Worm (Caenorhabditis elegans) whole organism, L1 larva: ENCODE data around the gene wrt-4.

Experiments used
- blmp-1 ChIP-seq: fragments of 150-350 bp; optimal IDR thresholded peaks from 2 replicates; lab custom pipeline; 2014; ENCODE audit warnings: missing biosample characterization, missing genetic modification characterization
- ces-1 ChIP-seq: fragments of 150-350 bp; optimal IDR thresholded peaks from 2 replicates; lab custom pipeline; 2014; ENCODE audit warnings: missing biosample characterization, missing genetic modification reagents, missing genetic modification characterization
- efl-1 ChIP-seq, 4 experiments: fragments of 150-350 bp; optimal IDR thresholded peaks in 3 of 4; peaks in 1 of 4; 1 replicate in 1 of 4; 2 replicates in 3 of 4; lab custom pipeline; 2014; ENCODE audit warnings: missing biosample characterization in 2 of 4, missing genetic modification characterization in 2 of 4, missing genetic modification reagents in 2 of 4
- egl-27 ChIP-seq, 2 experiments: fragments of 150-350 bp in 1 of 2; sonication (generic microtip); optimal IDR thresholded peaks; 3 replicates each; lab custom pipeline; 2017 to 2018; ENCODE audit warnings: missing biosample characterization in 2 of 2, missing genetic modification characterization in 2 of 2, missing genetic modification reagents in 2 of 2
- elt-2 ChIP-seq: sonication (generic microtip); optimal IDR thresholded peaks from 2 replicates; lab custom pipeline; 2016; ENCODE audit warnings: missing genetic modification characterization, mild to moderate bottlenecking, inconsistent platforms, missing compliant biosample characterization, missing genetic modification reagents
- elt-3 ChIP-seq, 6 experiments: fragments of 150-350 bp in 1 of 6; sonication (generic microtip); optimal IDR thresholded peaks; 2 replicates each; lab custom pipeline; 2017 to 2018; ENCODE audit warnings: missing biosample characterization in 6 of 6, missing genetic modification characterization in 6 of 6, inconsistent platforms in 1 of 6
- fkh-4 ChIP-seq: sonication (generic microtip); optimal IDR thresholded peaks from 2 replicates; lab custom pipeline; 2016; ENCODE audit warnings: missing compliant biosample characterization, missing genetic modification characterization, borderline replicate concordance
- grh-1 ChIP-seq: fragments of 200-800 bp; sonication (Bioruptor generic); IDR thresholded peaks from 2 replicates; pipeline ENCODE4 v1.3.6; 2022; ENCODE audit warnings: missing genetic modification reagents, missing genetic modification characterization, missing compliant biosample characterization
- lin-13 ChIP-seq: fragments of 150-350 bp; optimal IDR thresholded peaks from 2 replicates; lab custom pipeline; 2014; ENCODE audit warnings: missing biosample characterization, missing genetic modification reagents, missing genetic modification characterization
- lin-14 ChIP-seq: fragments of 200-800 bp; sonication (Bioruptor generic); optimal IDR thresholded peaks from 2 replicates; lab custom pipeline; 2018; ENCODE audit warnings: mild to moderate bottlenecking, missing genetic modification characterization, moderate library complexity, missing compliant biosample characterization
- lin-35 ChIP-seq, 2 experiments: fragments of 150-350 bp; optimal IDR thresholded peaks; 2 replicates each; lab custom pipeline; 2014; ENCODE audit warnings: missing biosample characterization in 2 of 2, missing genetic modification characterization in 2 of 2, missing genetic modification reagents in 2 of 2
- lsy-2 ChIP-seq, 2 experiments: fragments of 150-350 bp; optimal IDR thresholded peaks; 2 replicates each; lab custom pipeline; 2014; ENCODE audit warnings: missing biosample characterization in 2 of 2, missing genetic modification characterization in 2 of 2
- mdl-1 ChIP-seq, 2 experiments: fragments of 150-350 bp; optimal IDR thresholded peaks; 2 replicates each; lab custom pipeline; 2014 to 2017; ENCODE audit warnings: missing biosample characterization in 2 of 2, missing genetic modification characterization in 2 of 2, inconsistent platforms in 1 of 2
- mep-1 ChIP-seq: fragments of 150-350 bp; optimal IDR thresholded peaks from 2 replicates; lab custom pipeline; 2014; ENCODE audit warnings: missing biosample characterization, missing genetic modification characterization
- nhr-12 ChIP-seq: sonication (generic microtip); optimal IDR thresholded peaks from 2 replicates; lab custom pipeline; 2017; ENCODE audit warnings: missing biosample characterization, missing genetic modification characterization
- nhr-19 ChIP-seq: fragments of 200-800 bp; sonication (Bioruptor generic); conservative IDR thresholded peaks from 2 replicates; pipeline ENCODE4 v1.3.6; 2022; ENCODE audit warnings: missing genetic modification characterization, missing compliant biosample characterization
- nhr-20 ChIP-seq: sonication (generic microtip); optimal IDR thresholded peaks from 2 replicates; lab custom pipeline; 2016; ENCODE audit warnings: mild to moderate bottlenecking, missing genetic modification characterization, missing compliant biosample characterization
- nhr-28 ChIP-seq: fragments of 150-350 bp; optimal IDR thresholded peaks from 2 replicates; lab custom pipeline; 2014; ENCODE audit warnings: missing biosample characterization, missing genetic modification characterization
- nhr-47 ChIP-seq: sonication (generic microtip); optimal IDR thresholded peaks from 2 replicates; lab custom pipeline; 2016; ENCODE audit warnings: mild to moderate bottlenecking, missing genetic modification characterization, moderate library complexity, missing compliant biosample characterization
- nhr-71 ChIP-seq: sonication (generic microtip); optimal IDR thresholded peaks from 2 replicates; lab custom pipeline; 2016; ENCODE audit warnings: mild to moderate bottlenecking, missing genetic modification characterization, moderate library complexity, missing compliant biosample characterization
- nhr-77 ChIP-seq: fragments of 150-350 bp; optimal IDR thresholded peaks from 2 replicates; lab custom pipeline; 2014; ENCODE audit warnings: missing biosample characterization, missing genetic modification characterization
- nhr-85 ChIP-seq: sonication (generic microtip); peaks from one replicate; lab custom pipeline; 2016; ENCODE audit warnings: missing genetic modification characterization, inconsistent platforms, missing compliant biosample characterization
- nhr-90 ChIP-seq: sonication (generic microtip); optimal IDR thresholded peaks from 2 replicates; lab custom pipeline; 2016; ENCODE audit warnings: mild to moderate bottlenecking, missing genetic modification characterization, missing compliant biosample characterization; ENCODE audit not compliant: poor library complexity
- snu-23 ChIP-seq: sonication (generic microtip); optimal IDR thresholded peaks from 2 replicates; lab custom pipeline; 2016; ENCODE audit warnings: missing genetic modification characterization, missing compliant biosample characterization
- sptf-1 ChIP-seq: fragments of 150-350 bp; optimal IDR thresholded peaks from 2 replicates; lab custom pipeline; 2014; ENCODE audit warnings: missing biosample characterization, missing genetic modification characterization
- swsn-7 ChIP-seq: sonication (generic microtip); optimal IDR thresholded peaks from 2 replicates; lab custom pipeline; 2016; ENCODE audit warnings: missing genetic modification characterization, missing compliant biosample characterization
- tbx-2 ChIP-seq: sonication (generic microtip); optimal IDR thresholded peaks from 2 replicates; lab custom pipeline; 2016; ENCODE audit warnings: missing genetic modification characterization, missing compliant biosample characterization
- tlp-1 ChIP-seq: fragments of 150-350 bp; optimal IDR thresholded peaks from 2 replicates; lab custom pipeline; 2014; ENCODE audit warnings: missing biosample characterization, missing genetic modification characterization
- unc-62 ChIP-seq: fragments of 150-350 bp; optimal IDR thresholded peaks from 2 replicates; lab custom pipeline; 2014; ENCODE audit warnings: missing biosample characterization, missing genetic modification reagents, missing genetic modification characterization
- xbp-1 ChIP-seq: sonication (generic microtip); optimal IDR thresholded peaks from 2 replicates; lab custom pipeline; 2016; ENCODE audit warnings: missing genetic modification characterization, missing compliant biosample characterization
- zag-1 ChIP-seq: fragments of 150-350 bp; optimal IDR thresholded peaks from 2 replicates; lab custom pipeline; 2014; ENCODE audit warnings: missing biosample characterization, missing genetic modification characterization
- zip-4 ChIP-seq: fragments of 200-800 bp; sonication (Bioruptor generic); optimal IDR thresholded peaks from 2 replicates; lab custom pipeline; 2018; ENCODE audit warnings: mild to moderate bottlenecking, missing genetic modification characterization, moderate library complexity, missing compliant biosample characterization
- ztf-11 ChIP-seq, 2 experiments: sonication (generic microtip); optimal IDR thresholded peaks; 2 replicates each; lab custom pipeline; 2016 to 2017; ENCODE audit warnings: missing genetic modification characterization in 2 of 2, missing biosample characterization in 1 of 2, missing compliant biosample characterization in 1 of 2

wrt-4 gene

ce11 chrX:15706108-15706676 lies 50.9 kb downstream of the wrt-4 start (continued):
- TF ChIP-seq swsn-7 (tag; lab: Kevin White, UChicago) = no peak
- no peak for TF ChIP-seq zip-4 (GFP tag; lab: Kevin White, UChicago)
- TF ChIP-seq fkh-4 (tag; lab: Kevin White, UChicago) = no peak
- TF ChIP-seq egl-27 (tag; optimal IDR thresholded peaks at IDR 0.05; lab: Kevin White, UChicago) = no peak
- TF ChIP-seq xbp-1 (tag; lab: Kevin White, UChicago) = peak; percentile 6
- TF ChIP-seq ztf-11 (tag; optimal IDR thresholded peaks at IDR 0.05; lab: Kevin White, UChicago) = no peak
- TF ChIP-seq unc-62 (GFP tag; lab: Kevin White, UChicago) = no peak

- TF ChIP-seq mdl-1 (tag; optimal IDR thresholded peaks at IDR 0.05; lab: Kevin White, UChicago) (peak in 1 of 2 experiments; percentile 26), tlp-1 (tag; lab: Kevin White, UChicago) (no peak), mep-1 (tag; lab: Kevin White, UChicago) (no peak), sptf-1 (tag; lab: Kevin White, UChicago) (no peak), nhr-19 (GFP tag; lab: Robert Waterston, UW) (peak; percentile 30; the same call in 1 of the 2 replicates), nhr-77 (tag; lab: Kevin White, UChicago) (no peak), lin-14 (GFP tag; lab: Kevin White, UChicago) (peak; percentile 46), blmp-1 (tag; lab: Kevin White, UChicago) (peak; percentile 10), elt-2 (tag; lab: Kevin White, UChicago) (peak; percentile 87), nhr-90 (tag; lab: Kevin White, UChicago) (peak; percentile 65), nhr-20 (tag; lab: Kevin White, UChicago) (peak; percentile 80), tbx-2 (peak; percentile 13), lin-35 (GFP tag; optimal IDR thresholded peaks at IDR 0.05; lab: Kevin White, UChicago) (peak in 1 of 2 experiments; percentile 33), nhr-85 (tag; lab: Kevin White, UChicago) (peak; percentile 94), lin-13 (GFP tag; lab: Kevin White, UChicago) (peak; percentile 11), zip-4 (GFP tag; lab: Kevin White, UChicago) (no peak), nhr-47 (tag; lab: Kevin White, UChicago) (peak; percentile 19), nhr-12 (no peak), elt-3 (tag; optimal IDR thresholded peaks at IDR 0.05; lab: Kevin White, UChicago) (peak in 5 of 6 experiments; percentile 78 to 93 (median 91)), nhr-71 (tag; lab: Kevin White, UChicago) (peak; percentile 78), grh-1 (GFP tag; lab: Robert Waterston, UW) (0 out of 2 replicates have a peak, but pooled peaks have one; percentile 44), snu-23 (GFP tag; lab: Kevin White, UChicago) (peak; percentile 61), efl-1 (optimal IDR thresholded peaks at IDR 0.05; lab: Kevin White, UChicago) (no peak), efl-1 (GFP tag; optimal IDR thresholded peaks at IDR 0.05 in 1 of 2; lab: Kevin White, UChicago) (peak in 1 of 2 experiments; percentile 33), zag-1 (no peak), lsy-2 (tag; optimal IDR thresholded peaks at IDR 0.05; lab: Kevin White, UChicago) (peak in 1 of 2 experiments; percentile 8), nhr-28 (no peak), ces-1 (no peak)
Observed at ce11 chrX:15704579-15705110, 52.4 kb downstream of the wrt-4 start.
